Worm (Caenorhabditis elegans): ENCODE measurements around the gene rps-22.

rps-22 gene

DNA sequence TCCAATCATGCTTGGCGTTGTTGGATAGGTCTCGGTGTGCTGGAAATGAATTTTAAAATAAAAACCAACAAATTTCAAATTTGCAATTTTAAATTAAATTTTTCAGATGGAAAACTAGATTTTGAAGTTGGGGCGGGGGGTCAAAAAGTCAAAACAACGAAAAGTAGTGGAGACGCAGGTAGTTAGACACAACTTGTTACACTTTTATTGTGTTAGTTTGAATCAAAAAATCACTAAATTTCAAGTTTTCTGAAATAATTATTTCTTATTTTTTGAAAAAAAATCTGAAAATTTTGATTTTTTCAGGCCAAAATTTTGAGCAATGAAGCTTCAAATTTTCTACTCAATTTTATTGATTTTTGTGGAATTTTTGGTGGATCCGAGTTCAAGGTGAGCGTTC, 37.4 kb downstream of the rps-22 start, which contains the start of gene Y39A3B.8:
Y39A3B.8 (plus strand) TSS at position 301 of the 400 bp plus-strand sequence.
- TF ChIP-seq T22C8.4 (GFP tag; IDR thresholded peaks at IDR 0.05) (no peak), ztf-29 (GFP tag; IDR thresholded peaks at IDR 0.05) (no peak), klf-2 (GFP tag; conservative IDR thresholded peaks at IDR 0.05) (no peak), cog-1 (tag; optimal IDR thresholded peaks at IDR 0.05) (no peak), med-1 (GFP tag; optimal IDR thresholded peaks at IDR 0.05; ENCODE audit: insufficient read depth) (no peak), ztf-23 (GFP tag; IDR thresholded peaks at IDR 0.05) (no peak), flt-1 (GFP tag; IDR thresholded peaks at IDR 0.05) (no peak), tab-1 (GFP tag; IDR thresholded peaks at IDR 0.05) (no peak), ref-1 (GFP tag; conservative IDR thresholded peaks at IDR 0.05) (no peak)

DNA sequence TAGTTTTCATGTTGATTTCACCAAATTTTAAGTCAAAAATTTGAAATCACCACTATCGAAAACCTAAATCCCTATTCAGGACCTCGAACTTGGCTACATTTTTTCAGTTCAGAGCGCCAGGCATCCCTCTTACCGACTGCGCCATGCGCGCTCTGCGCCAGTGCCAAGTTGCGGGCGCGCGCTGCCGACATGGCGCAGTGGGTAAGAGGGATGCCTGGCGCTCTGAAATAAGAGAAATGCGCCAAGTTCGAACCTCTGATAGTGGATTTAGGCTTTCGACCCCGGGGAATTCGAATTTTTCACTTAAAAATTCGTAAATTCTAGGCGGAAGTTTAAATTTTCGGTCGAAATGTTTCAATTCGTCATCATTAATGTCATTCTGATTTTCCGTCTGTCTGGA, 39.6 kb downstream of the rps-22 start:
- TF ChIP-seq ztf-23 (GFP tag; IDR thresholded peaks at IDR 0.05) (no peak), klf-2 (GFP tag; conservative IDR thresholded peaks at IDR 0.05) (no peak), cog-1 (tag; optimal IDR thresholded peaks at IDR 0.05) (no peak)

DNA sequence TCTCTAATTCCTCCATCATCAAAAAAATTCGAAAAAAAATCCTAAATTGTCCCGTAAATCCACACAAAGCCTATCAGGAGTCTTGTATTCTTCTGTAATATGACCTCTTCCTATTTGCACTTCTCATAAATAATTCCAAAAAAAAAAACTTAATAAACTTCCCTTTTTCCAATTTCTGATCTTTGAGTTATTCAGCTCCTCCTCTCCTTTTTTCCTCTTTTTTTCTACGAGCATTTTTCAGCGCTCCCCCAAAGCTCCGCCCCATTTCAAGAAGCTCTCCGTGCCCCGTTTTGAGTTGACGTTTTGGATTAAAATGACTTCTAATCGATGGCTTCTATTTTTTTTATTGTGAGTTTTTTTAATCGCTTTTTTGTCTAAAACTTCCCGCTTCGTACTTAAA, 47.2 kb downstream of the rps-22 start, which contains the start of gene lgc-42:
lgc-42 (plus strand) TSS at position 301 of the 400 bp plus-strand sequence.
- no peak for TF ChIP-seq klf-2 (GFP tag; conservative IDR thresholded peaks at IDR 0.05)
- TF ChIP-seq ref-1 (GFP tag; conservative IDR thresholded peaks at IDR 0.05), result no peak
- TF ChIP-seq med-1 (GFP tag; optimal IDR thresholded peaks at IDR 0.05; ENCODE audit: insufficient read depth), result no peak
- no peak for TF ChIP-seq tab-1 (GFP tag; IDR thresholded peaks at IDR 0.05)
- no peak for TF ChIP-seq T22C8.4 (GFP tag; IDR thresholded peaks at IDR 0.05)
- no peak for TF ChIP-seq ztf-23 (GFP tag; IDR thresholded peaks at IDR 0.05)
- TF ChIP-seq cog-1 (tag; optimal IDR thresholded peaks at IDR 0.05), result no peak
- no peak for TF ChIP-seq ztf-29 (GFP tag; IDR thresholded peaks at IDR 0.05)
- TF ChIP-seq flt-1 (GFP tag; IDR thresholded peaks at IDR 0.05), result no peak
